Fruit fly (Drosophila melanogaster): ENCODE measurements around the gene Nmdmc.
A peak's percentile ranks its signal among the peaks of the same experiment; 100 is the strongest.

The Nmdmc gene

dm6 chr3R:9033619-9034401, 16.5 kb downstream of the Nmdmc start (continued):
- TF ChIP-seq zf30C (GFP tag; optimal IDR thresholded peaks at IDR 0.05) (no peak), twi (tag; optimal IDR thresholded peaks at IDR 0.05) (peak; percentile 77), CG17802 (tag; optimal IDR thresholded peaks at IDR 0.05) (no peak), bab2 (GFP tag; optimal IDR thresholded peaks at IDR 0.05) (no peak), HHEX (GFP tag; optimal IDR thresholded peaks at IDR 0.05) (peak; percentile 77), CG6765 (GFP tag; optimal IDR thresholded peaks at IDR 0.05) (peak; percentile 81), lilli (GFP tag; optimal IDR thresholded peaks at IDR 0.05) (peak; percentile 73), Dip3 (GFP tag; optimal IDR thresholded peaks at IDR 0.05) (peak; percentile 20), sens (GFP tag) (peak; percentile 96), CG14441 (GFP tag; IDR thresholded peaks at IDR 0.05) (0 out of 2 replicates have a peak, but pooled peaks have one; percentile 37), lmd (GFP tag; IDR thresholded peaks at IDR 0.05) (peak; percentile 68), CG17359 (tag; optimal IDR thresholded peaks at IDR 0.05) (peak; percentile 74), CG10979 (tag; optimal IDR thresholded peaks at IDR 0.05) (peak; percentile 85), Fer3 (tag; optimal IDR thresholded peaks at IDR 0.05) (peak; percentile 73), psq (GFP tag; optimal IDR thresholded peaks at IDR 0.05) (peak; percentile 55), wdn (GFP tag; IDR thresholded peaks at IDR 0.05) (no peak), HLHmδ (GFP tag; optimal IDR thresholded peaks at IDR 0.05) (peak; percentile 40), trh (GFP tag; optimal IDR thresholded peaks at IDR 0.05) (no peak), CG12236 (GFP tag; optimal IDR thresholded peaks at IDR 0.05) (no peak), CG15269 (tag; optimal IDR thresholded peaks at IDR 0.05) (peak; percentile 89), CG18476 (GFP tag; optimal IDR thresholded peaks at IDR 0.05) (peak; percentile 61), CG3407 (GFP tag; optimal IDR thresholded peaks at IDR 0.05) (peak; percentile 67), pum (GFP tag; optimal IDR thresholded peaks at IDR 0.05) (no peak), HLH54F (GFP tag; optimal IDR thresholded peaks at IDR 0.05) (peak; percentile 51), CG18262 (tag; optimal IDR thresholded peaks at IDR 0.05) (peak; percentile 94), Dref (GFP tag; IDR thresholded peaks at IDR 0.05) (no peak), HmgZ (tag; optimal IDR thresholded peaks at IDR 0.05) (peak; percentile 64), Hr3 (GFP tag; optimal IDR thresholded peaks at IDR 0.05) (peak; percentile 63), Xrp1 (GFP tag; IDR thresholded peaks at IDR 0.05) (peak; percentile 76), cas (GFP tag; IDR thresholded peaks at IDR 0.05) (0 out of 2 replicates have a peak, but pooled peaks have one; percentile 21), lbe (GFP tag; optimal IDR thresholded peaks at IDR 0.05) (peak; percentile 70), CG11456 (GFP tag; IDR thresholded peaks at IDR 0.05) (no peak), CG6813 (GFP tag; optimal IDR thresholded peaks at IDR 0.05) (peak; percentile 61), CG4617 (GFP tag; optimal IDR thresholded peaks at IDR 0.05; ENCODE audit: borderline replicate concordance) (no peak), CG4854 (GFP tag; optimal IDR thresholded peaks at IDR 0.05) (peak; percentile 30), CG16863 (GFP tag; optimal IDR thresholded peaks at IDR 0.05) (peak; percentile 25), sc (optimal IDR thresholded peaks at IDR 0.05) (no peak), sc (GFP tag; optimal IDR thresholded peaks at IDR 0.05) (peak; percentile 58), zfh2 (GFP tag; optimal IDR thresholded peaks at IDR 0.05) (peak; percentile 36), ems (GFP tag; optimal IDR thresholded peaks at IDR 0.05) (peak; percentile 29), eyg (GFP tag; optimal IDR thresholded peaks at IDR 0.05) (no peak), gsb-n (tag; optimal IDR thresholded peaks at IDR 0.05) (peak; percentile 80), pan (optimal IDR thresholded peaks at IDR 0.05) (no peak), pan (GFP tag; optimal IDR thresholded peaks at IDR 0.05 in 1 of 2, IDR thresholded peaks at IDR 0.05 in 1 of 2) (peak in 1 of 2 experiments; percentile 56), vfl (GFP tag; optimal IDR thresholded peaks at IDR 0.05) (peak; percentile 38), Rx (GFP tag; IDR thresholded peaks at IDR 0.05) (no peak), Ada2b (GFP tag; IDR thresholded peaks at IDR 0.05) (0 out of 2 replicates have a peak, but pooled peaks have one; percentile 38), cwo (GFP tag; optimal IDR thresholded peaks at IDR 0.05) (peak; percentile 81), Atf3 (GFP tag; optimal IDR thresholded peaks at IDR 0.05) (no peak), Lim3 (GFP tag; IDR thresholded peaks at IDR 0.05) (no peak), CTCF (GFP tag; optimal IDR thresholded peaks at IDR 0.05) (peak; percentile 6)

Data from whole organism, embryonic.